Worm (Caenorhabditis elegans) whole organism, L2 larva: Measurements from ENCODE around the gene vang-1.

Source experiments
- C34F6.9 ChIP-seq: fragments of 150-350 bp; optimal IDR thresholded peaks from 2 replicates; lab custom pipeline; 2014; ENCODE audit warnings: missing biosample characterization, missing genetic modification characterization
- F13H6.1 ChIP-seq: sonication (generic microtip); optimal IDR thresholded peaks from 2 replicates; lab custom pipeline; 2016; ENCODE audit warnings: missing genetic modification characterization, missing compliant biosample characterization
- Y55F3AM.14 ChIP-seq: fragments of 200-800 bp; sonication (Bioruptor generic); optimal IDR thresholded peaks from 2 replicates; lab custom pipeline; 2018; ENCODE audit warnings: mild to moderate bottlenecking, missing genetic modification characterization, missing compliant biosample characterization
- ZK546.5 ChIP-seq: sonication (generic microtip); optimal IDR thresholded peaks from 2 replicates; lab custom pipeline; 2017; ENCODE audit warnings: missing biosample characterization, missing genetic modification characterization
- alr-1 ChIP-seq: fragments of 150-350 bp; optimal IDR thresholded peaks from 2 replicates; lab custom pipeline; 2014; ENCODE audit warnings: missing biosample characterization, missing genetic modification characterization
- aly-2 ChIP-seq: fragments of 150-350 bp; optimal IDR thresholded peaks from 2 replicates; lab custom pipeline; 2014; ENCODE audit warnings: missing biosample characterization, missing genetic modification characterization
- ceh-16 ChIP-seq: fragments of 150-350 bp; optimal IDR thresholded peaks from 2 replicates; lab custom pipeline; 2014; ENCODE audit warnings: missing biosample characterization, missing genetic modification characterization
- ceh-82 ChIP-seq: fragments of 150-350 bp; optimal IDR thresholded peaks from 2 replicates; lab custom pipeline; 2014; ENCODE audit warnings: missing biosample characterization, missing genetic modification characterization
- crh-2 ChIP-seq: sonication (generic microtip); optimal IDR thresholded peaks from 2 replicates; lab custom pipeline; 2017; ENCODE audit warnings: missing biosample characterization, missing genetic modification characterization
- dmd-4 ChIP-seq: sonication (generic microtip); optimal IDR thresholded peaks from 2 replicates; lab custom pipeline; 2017; ENCODE audit warnings: missing biosample characterization, missing genetic modification characterization
- egl-27 ChIP-seq: sonication (generic microtip); optimal IDR thresholded peaks from 3 replicates; lab custom pipeline; 2017; ENCODE audit warnings: missing biosample characterization, missing genetic modification reagents, missing genetic modification characterization
- elt-1 ChIP-seq: fragments of 150-350 bp; optimal IDR thresholded peaks from 2 replicates; lab custom pipeline; 2014; ENCODE audit warnings: missing biosample characterization, missing genetic modification characterization
- fos-1 ChIP-seq: fragments of 150-350 bp; optimal IDR thresholded peaks from 2 replicates; lab custom pipeline; 2014; ENCODE audit warnings: missing biosample characterization, missing genetic modification characterization
- gmeb-1 ChIP-seq: fragments of 150-350 bp; optimal IDR thresholded peaks from 2 replicates; lab custom pipeline; 2014; ENCODE audit warnings: missing biosample characterization, missing genetic modification characterization
- lin-11 ChIP-seq: fragments of 150-350 bp; sonication (generic microtip); optimal IDR thresholded peaks from 2 replicates; lab custom pipeline; 2014; ENCODE audit warnings: missing biosample characterization, missing genetic modification characterization, inconsistent platforms, mixed read lengths
- lin-13 ChIP-seq: fragments of 150-350 bp; optimal IDR thresholded peaks from 2 replicates; lab custom pipeline; 2014; ENCODE audit warnings: missing biosample characterization, missing genetic modification reagents, missing genetic modification characterization
- lin-39 ChIP-seq: fragments of 150-350 bp; optimal IDR thresholded peaks from 2 replicates; lab custom pipeline; 2014; ENCODE audit warnings: missing biosample characterization, missing genetic modification reagents, missing genetic modification characterization
- lsy-2 ChIP-seq, 2 experiments: fragments of 150-350 bp in 1 of 2; sonication (generic microtip) in 1 of 2; optimal IDR thresholded peaks; 2 replicates each; lab custom pipeline; 2014 to 2017; ENCODE audit warnings: missing biosample characterization in 2 of 2, missing genetic modification characterization in 2 of 2
- mab-5 ChIP-seq: fragments of 150-350 bp; optimal IDR thresholded peaks from 2 replicates; lab custom pipeline; 2014; ENCODE audit warnings: missing biosample characterization, missing genetic modification characterization
- mdl-1 ChIP-seq, 2 experiments: fragments of 150-350 bp in 1 of 2; sonication (generic microtip) in 1 of 2; optimal IDR thresholded peaks; 2 replicates each; lab custom pipeline; 2017; ENCODE audit warnings: missing biosample characterization in 2 of 2, missing genetic modification characterization in 2 of 2
- nhr-10 ChIP-seq: sonication (generic microtip); optimal IDR thresholded peaks from 2 replicates; lab custom pipeline; 2017; ENCODE audit warnings: missing biosample characterization, missing genetic modification characterization
- nhr-129 ChIP-seq: fragments of 150-350 bp; optimal IDR thresholded peaks from 2 replicates; lab custom pipeline; 2014; ENCODE audit warnings: missing biosample characterization, missing genetic modification characterization
- nhr-21 ChIP-seq: fragments of 150-350 bp; optimal IDR thresholded peaks from 2 replicates; lab custom pipeline; 2014; ENCODE audit warnings: missing biosample characterization, missing genetic modification characterization
- nhr-25 ChIP-seq: fragments of 150-350 bp; sonication (generic microtip); optimal IDR thresholded peaks from 3 replicates; lab custom pipeline; 2014; ENCODE audit warnings: missing biosample characterization, missing genetic modification characterization
- nhr-6 ChIP-seq: fragments of 150-350 bp; optimal IDR thresholded peaks from 2 replicates; lab custom pipeline; 2014; ENCODE audit warnings: missing biosample characterization, missing genetic modification characterization
- nhr-77 ChIP-seq: fragments of 150-350 bp; optimal IDR thresholded peaks from 2 replicates; lab custom pipeline; 2014; ENCODE audit warnings: missing biosample characterization, missing genetic modification characterization
- peb-1 ChIP-seq: fragments of 150-350 bp; optimal IDR thresholded peaks from 2 replicates; lab custom pipeline; 2014; ENCODE audit warnings: missing biosample characterization, missing genetic modification characterization
- sem-4 ChIP-seq: fragments of 150-350 bp; optimal IDR thresholded peaks from 2 replicates; lab custom pipeline; 2014; ENCODE audit warnings: missing biosample characterization, missing genetic modification reagents, missing genetic modification characterization
- sma-9 ChIP-seq, 2 experiments: fragments of 150-350 bp in 1 of 2; sonication (generic microtip) in 1 of 2; optimal IDR thresholded peaks; 2 replicates each; lab custom pipeline; 2014 to 2016; ENCODE audit warnings: missing genetic modification characterization in 2 of 2, mild to moderate bottlenecking in 1 of 2, missing biosample characterization in 1 of 2, missing compliant biosample characterization in 1 of 2, missing genetic modification reagents in 1 of 2, moderate library complexity in 1 of 2
- unc-55 ChIP-seq: fragments of 150-350 bp; sonication (generic microtip); optimal IDR thresholded peaks from 3 replicates; lab custom pipeline; 2014; ENCODE audit warnings: missing biosample characterization, missing genetic modification reagents, missing genetic modification characterization
- unc-62 ChIP-seq: fragments of 150-350 bp; optimal IDR thresholded peaks from 2 replicates; lab custom pipeline; 2014; ENCODE audit warnings: missing biosample characterization, missing genetic modification reagents, missing genetic modification characterization
- ztf-1 ChIP-seq: fragments of 200-800 bp; sonication (Bioruptor generic); conservative IDR thresholded peaks from 2 replicates; pipeline ENCODE4 v1.3.6; 2022; ENCODE audit warnings: missing genetic modification characterization, missing compliant biosample characterization
- ztf-11 ChIP-seq: sonication (generic microtip); optimal IDR thresholded peaks from 2 replicates; lab custom pipeline; 2017; ENCODE audit warnings: missing biosample characterization, missing genetic modification characterization
- ztf-4 ChIP-seq: fragments of 150-350 bp; optimal IDR thresholded peaks from 2 replicates; lab custom pipeline; 2014; ENCODE audit warnings: missing biosample characterization, missing genetic modification characterization

Gene vang-1

DNA sequence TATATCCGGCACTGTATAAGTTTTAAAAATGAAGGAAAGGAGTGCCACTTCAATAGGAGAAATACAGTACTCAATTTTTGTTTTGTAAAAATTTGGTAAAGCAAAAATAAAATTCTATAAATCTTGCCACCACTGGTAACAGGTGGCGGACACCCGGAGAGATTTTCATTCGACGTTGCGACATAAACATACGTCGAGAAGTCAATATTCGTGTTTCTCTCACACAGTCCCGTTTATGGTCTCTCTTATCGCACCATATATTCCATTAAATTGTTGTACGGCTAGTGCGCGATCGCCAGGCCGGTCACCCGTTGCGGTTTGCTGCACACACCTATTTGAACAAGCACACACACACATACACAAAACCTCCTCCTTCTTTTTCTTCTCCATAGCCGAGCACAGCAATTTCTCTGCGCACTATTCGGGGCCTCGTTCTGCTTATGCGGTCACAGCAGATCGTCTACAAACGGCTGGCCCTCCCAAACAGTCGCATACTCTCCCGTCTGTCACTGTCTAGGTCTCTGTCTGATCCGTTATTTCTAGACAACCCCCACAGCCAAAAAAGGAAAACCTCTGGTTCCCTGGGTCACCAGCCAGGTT lies 15.3 kb downstream of the vang-1 start:
- TF ChIP-seq lin-13 (GFP tag; lab: Kevin White, UChicago) (no peak), ceh-82 (no peak), dmd-4 (tag; lab: Kevin White, UChicago) (no peak), C34F6.9 (tag; lab: Kevin White, UChicago) (no peak), unc-55 (no peak), nhr-129 (no peak), ztf-11 (tag; lab: Kevin White, UChicago) (no peak), crh-2 (tag; lab: Kevin White, UChicago) (no peak)

DNA sequence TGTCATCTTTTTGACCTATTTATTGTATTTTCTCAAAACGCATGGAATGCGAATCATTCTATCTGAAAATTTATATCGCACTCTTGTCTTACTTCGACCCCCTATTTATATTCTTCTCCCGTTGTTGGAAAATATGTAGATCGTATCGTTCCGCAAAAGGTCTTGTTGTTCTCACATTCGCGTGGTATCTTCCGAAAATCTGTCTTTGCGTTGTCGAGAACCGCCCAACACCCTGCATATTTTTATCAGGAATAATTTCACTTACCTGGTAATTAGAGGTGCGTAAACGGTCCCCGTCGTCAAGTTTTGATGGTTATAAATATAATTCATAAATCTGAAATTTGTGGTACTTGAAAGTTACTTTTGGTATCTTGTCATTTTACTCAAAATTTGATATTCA lies 17.2 kb downstream of the vang-1 start:
- TF ChIP-seq alr-1 (tag; lab: Kevin White, UChicago) (no peak), mab-5 (no peak), sem-4 (no peak), dmd-4 (tag; lab: Kevin White, UChicago) (no peak), nhr-25 (tag; lab: Kevin White, UChicago) (no peak), unc-55 (no peak), nhr-77 (no peak), fos-1 (no peak), ztf-11 (tag; lab: Kevin White, UChicago) (no peak), C34F6.9 (tag; lab: Kevin White, UChicago) (no peak)

DNA sequence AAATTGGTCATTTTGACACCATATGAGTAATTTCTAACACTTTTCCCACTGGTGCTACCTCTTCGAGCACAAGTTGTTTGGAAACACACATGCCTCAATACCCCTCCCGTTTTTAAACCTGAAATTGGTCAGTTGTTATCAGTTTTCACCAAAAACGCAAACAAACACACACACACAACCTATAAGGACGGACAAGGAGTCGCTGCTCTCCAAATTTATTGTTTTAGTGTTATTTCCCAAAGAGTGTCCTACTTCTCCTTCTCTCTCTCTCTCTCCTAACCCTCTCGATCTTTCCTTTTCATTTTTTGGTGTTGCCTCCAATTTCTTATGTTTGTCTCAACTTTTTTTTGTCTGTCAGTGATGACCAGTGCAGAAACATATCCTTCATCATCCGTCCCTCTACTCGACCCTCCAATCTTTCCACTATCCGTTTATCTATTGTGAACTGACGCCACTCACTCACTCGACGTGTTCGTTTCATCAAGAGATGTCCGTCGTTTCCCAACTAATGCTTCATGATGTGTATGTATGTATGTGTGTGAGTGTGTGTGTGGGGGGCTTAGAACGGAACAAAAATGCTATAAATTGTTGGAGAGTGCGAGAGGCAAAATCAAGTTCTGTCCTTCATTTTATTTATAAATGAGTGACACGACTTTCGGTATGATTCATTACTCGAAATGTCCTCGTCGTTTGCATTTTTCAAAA lies 18.2 kb downstream of the vang-1 start:
- TF ChIP-seq peb-1 (tag; lab: Kevin White, UChicago) (no peak), Y55F3AM.14 (no peak), sma-9 (GFP tag; optimal IDR thresholded peaks at IDR 0.05; lab: Kevin White, UChicago) (no peak), sma-9 (tag; optimal IDR thresholded peaks at IDR 0.05; lab: Kevin White, UChicago) (no peak), sem-4 (no peak), ceh-82 (no peak), fos-1 (peak; percentile 19), lsy-2 (tag; optimal IDR thresholded peaks at IDR 0.05; lab: Kevin White, UChicago) (no peak), mdl-1 (tag; optimal IDR thresholded peaks at IDR 0.05; lab: Kevin White, UChicago) (no peak), unc-55 (peak; percentile 34), ztf-11 (tag; lab: Kevin White, UChicago) (no peak), F13H6.1 (tag; lab: Kevin White, UChicago) (no peak), nhr-25 (tag; lab: Kevin White, UChicago) (peak; percentile 18), aly-2 (tag; lab: Kevin White, UChicago) (no peak), unc-62 (GFP tag; lab: Kevin White, UChicago) (no peak), crh-2 (tag; lab: Kevin White, UChicago) (no peak), lin-39 (tag; lab: Kevin White, UChicago) (no peak), gmeb-1 (tag; lab: Kevin White, UChicago) (no peak), egl-27 (tag; lab: Kevin White, UChicago) (no peak), ceh-16 (tag; lab: Kevin White, UChicago) (peak; percentile 16), ztf-4 (tag; lab: Kevin White, UChicago) (no peak), nhr-21 (tag; lab: Kevin White, UChicago) (peak; percentile 5)

DNA sequence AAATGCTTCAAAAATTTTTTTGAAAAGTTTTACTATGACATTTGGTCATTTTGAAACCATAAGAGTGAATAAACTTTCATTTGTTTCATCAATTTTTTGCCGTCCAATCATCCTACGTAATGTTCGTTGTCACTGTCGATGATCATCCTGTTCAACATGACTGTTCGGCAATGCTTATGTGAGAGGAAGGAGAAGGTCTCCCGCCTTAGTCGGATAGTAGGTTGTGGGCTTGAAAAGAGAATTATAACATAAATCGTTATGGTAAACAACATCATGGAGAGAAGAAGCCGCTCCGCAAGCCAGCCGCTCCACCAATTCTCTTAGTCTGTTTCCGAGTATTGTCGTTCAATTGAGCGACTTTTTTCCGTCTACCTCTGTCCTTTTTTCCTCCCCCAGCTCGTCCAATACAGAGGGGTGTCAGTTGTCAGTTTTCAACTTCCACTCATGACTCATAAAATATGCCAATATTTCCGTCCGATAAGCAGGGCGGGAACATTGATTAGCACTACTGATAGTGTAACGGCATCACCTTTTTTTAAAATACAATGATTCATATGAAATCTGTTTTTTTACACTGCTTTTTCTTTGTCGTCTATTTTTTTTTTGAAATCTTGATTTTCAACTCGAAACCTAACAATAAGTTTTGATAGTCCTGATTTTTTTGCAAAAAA lies 20.5 kb downstream of the vang-1 start:
- no peak for TF ChIP-seq lin-11 (tag; lab: Kevin White, UChicago)
- TF ChIP-seq fos-1 = peak; percentile 98

DNA sequence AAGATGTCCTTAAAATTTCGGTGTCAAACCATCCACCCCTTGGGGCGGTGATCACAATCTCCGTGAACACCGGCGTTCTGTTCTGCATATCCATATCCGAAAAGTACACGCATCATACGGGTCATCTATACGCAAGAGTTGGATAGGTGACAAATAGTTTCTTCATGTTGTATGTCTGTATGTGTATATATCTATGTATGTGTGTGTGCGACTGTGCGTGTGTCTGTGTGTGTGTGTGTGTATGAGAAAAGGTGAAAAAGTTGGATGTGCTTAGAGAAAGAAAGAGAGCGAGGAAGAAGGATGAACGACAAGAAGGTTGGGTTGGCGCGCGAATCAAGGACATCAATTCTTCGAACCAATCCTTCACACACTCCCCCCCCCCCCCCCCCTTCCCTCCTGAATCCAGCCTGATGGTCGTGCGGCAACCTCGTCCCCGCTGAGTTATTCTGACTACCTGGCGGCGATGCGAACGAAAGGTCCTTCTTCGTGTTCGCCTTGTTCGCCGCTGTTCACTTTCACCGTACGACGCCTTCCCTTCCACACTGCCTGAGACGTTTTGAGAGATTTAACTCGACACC lies 21.7 kb downstream of the vang-1 start:
- TF ChIP-seq sma-9 (GFP tag; optimal IDR thresholded peaks at IDR 0.05; lab: Kevin White, UChicago) (peak; percentile 37), sma-9 (tag; optimal IDR thresholded peaks at IDR 0.05; lab: Kevin White, UChicago) (no peak), nhr-6 (tag; lab: Kevin White, UChicago) (no peak), ceh-16 (tag; lab: Kevin White, UChicago) (peak; percentile 50), nhr-10 (tag; lab: Kevin White, UChicago) (no peak), nhr-129 (peak; percentile 49), fos-1 (peak; percentile 28), elt-1 (tag; lab: Kevin White, UChicago) (peak; percentile 80), ztf-1 (GFP tag; lab: Robert Waterston, UW) (no peak), ZK546.5 (no peak)
- TF ChIP-seq, all 48 proteins: peak for 5
